Worm (Caenorhabditis elegans) whole organism, L2 larva: ENCODE measurements around the gene Y45F10B.59.

ENCODE experiments used
- ceh-82 ChIP-seq: fragments of 150-350 bp; optimal IDR thresholded peaks from 2 replicates; lab custom pipeline; 2014; ENCODE audit warnings: missing biosample characterization, missing genetic modification characterization
- fos-1 ChIP-seq: fragments of 150-350 bp; optimal IDR thresholded peaks from 2 replicates; lab custom pipeline; 2014; ENCODE audit warnings: missing biosample characterization, missing genetic modification characterization
- gmeb-1 ChIP-seq: fragments of 150-350 bp; optimal IDR thresholded peaks from 2 replicates; lab custom pipeline; 2014; ENCODE audit warnings: missing biosample characterization, missing genetic modification characterization
- lin-39 ChIP-seq: fragments of 150-350 bp; optimal IDR thresholded peaks from 2 replicates; lab custom pipeline; 2014; ENCODE audit warnings: missing biosample characterization, missing genetic modification reagents, missing genetic modification characterization
- lsy-2 ChIP-seq, 2 experiments: fragments of 150-350 bp in 1 of 2; sonication (generic microtip) in 1 of 2; optimal IDR thresholded peaks; 2 replicates each; lab custom pipeline; 2014 to 2017; ENCODE audit warnings: missing biosample characterization in 2 of 2, missing genetic modification characterization in 2 of 2
- snpc-4 ChIP-seq: fragments of 150-350 bp; optimal IDR thresholded peaks from 2 replicates; lab custom pipeline; 2014; ENCODE audit warnings: missing biosample characterization, missing genetic modification characterization

DNA sequence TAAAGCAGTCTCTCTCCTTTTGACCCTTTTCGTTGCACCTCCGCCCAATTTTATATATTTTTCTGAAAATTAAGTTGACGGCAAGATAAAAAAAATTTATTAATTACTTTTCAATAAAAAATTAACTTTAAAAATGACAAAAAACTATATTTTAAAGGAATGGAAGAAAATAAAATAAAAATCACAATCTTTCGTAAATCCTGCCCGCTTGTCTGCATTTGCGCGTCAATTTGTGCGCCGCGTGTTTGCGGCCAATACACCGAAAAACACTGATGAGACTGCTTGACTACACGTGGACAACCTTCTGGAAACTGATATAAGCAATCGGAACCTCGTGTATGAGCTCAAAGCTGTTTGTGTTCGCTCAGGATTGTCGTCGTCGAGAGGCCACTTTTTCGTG lies 34.6 kb downstream of the Y45F10B.59 start, which contains the start of gene C08F11.7:
- TF ChIP-seq fos-1 (tag; lab: Kevin White, UChicago) (no peak), lsy-2 (tag; optimal IDR thresholded peaks at IDR 0.05; lab: Kevin White, UChicago) (no peak), ceh-82 (tag; lab: Kevin White, UChicago) (no peak), snpc-4 (tag; lab: Kevin White, UChicago) (no peak), gmeb-1 (tag; lab: Kevin White, UChicago) (no peak), lin-39 (no peak)
